Fruit fly (Drosophila melanogaster) whole organism, wandering third instar larva: ENCODE results near the gene MED27.

Experiments
- Abd-B ChIP-seq: fragments of >200 bp; optimal IDR thresholded peaks from 2 replicates; lab custom pipeline; 2017; ENCODE audit warnings: missing biosample characterization, missing genetic modification characterization
- CG32264 ChIP-seq: fragments of 200-800 bp; sonication (Bioruptor generic); optimal IDR thresholded peaks from 2 replicates; lab custom pipeline; 2016; ENCODE audit warnings: missing biosample characterization, missing genetic modification characterization
- CG9705 ChIP-seq: fragments of 200-800 bp; sonication (Bioruptor generic); optimal IDR thresholded peaks from 2 replicates; lab custom pipeline; 2018; ENCODE audit warnings: missing biosample characterization, mild to moderate bottlenecking, missing genetic modification characterization
- CrebA ChIP-seq: fragments of 200-800 bp; sonication (Bioruptor generic); optimal IDR thresholded peaks from 2 replicates; lab custom pipeline; 2016; ENCODE audit warnings: missing biosample characterization, mild to moderate bottlenecking, missing genetic modification characterization, borderline replicate concordance
- Dfd ChIP-seq: fragments of >200 bp; optimal IDR thresholded peaks from 2 replicates; lab custom pipeline; 2017; ENCODE audit warnings: missing biosample characterization, missing genetic modification characterization
- Dif ChIP-seq: fragments of 200-275, 200-300 bp; sonication (Bioruptor generic); optimal IDR thresholded peaks from 2 replicates; lab custom pipeline; 2018; ENCODE audit warnings: missing biosample characterization, missing genetic modification characterization; ENCODE audit not compliant: partially characterized antibody
- GATAd ChIP-seq: sonication (Bioruptor generic); optimal IDR thresholded peaks from 2 replicates; lab custom pipeline; 2016; ENCODE audit warnings: missing biosample characterization, missing genetic modification characterization
- HLH106 ChIP-seq: fragments of 200-800 bp; optimal IDR thresholded peaks from 3 replicates; lab custom pipeline; 2019; ENCODE audit warnings: missing biosample characterization, mild to moderate bottlenecking, missing genetic modification characterization, moderate library complexity
- Hnf4 ChIP-seq: fragments of 200-800 bp; sonication (Bioruptor generic); optimal IDR thresholded peaks from 2 replicates; lab custom pipeline; 2016; ENCODE audit warnings: missing biosample characterization, mild to moderate bottlenecking, missing genetic modification characterization
- Hr78 ChIP-seq: fragments of >200 bp; optimal IDR thresholded peaks from 2 replicates; lab custom pipeline; 2017; ENCODE audit warnings: missing biosample characterization, missing genetic modification characterization
- Hr83 ChIP-seq: fragments of 200-300 bp; sonication (Bioruptor generic); optimal IDR thresholded peaks from 2 replicates; lab custom pipeline; 2016; ENCODE audit warnings: missing biosample characterization, mild to moderate bottlenecking, missing genetic modification characterization, moderate library complexity; ENCODE audit not compliant: poor library complexity, severe bottlenecking
- Jra ChIP-seq: sonication (Bioruptor generic); optimal IDR thresholded peaks from 2 replicates; lab custom pipeline; 2016; ENCODE audit warnings: missing biosample characterization, missing genetic modification characterization
- Mio ChIP-seq: sonication (Bioruptor generic); optimal IDR thresholded peaks from 2 replicates; lab custom pipeline; 2016; ENCODE audit warnings: missing biosample characterization, missing genetic modification characterization
- Myc ChIP-seq: fragments of >200 bp; optimal IDR thresholded peaks from 2 replicates; lab custom pipeline; 2017
- N ChIP-seq: fragments of >200 bp; optimal IDR thresholded peaks from 2 replicates; lab custom pipeline; 2018; ENCODE audit warnings: missing biosample characterization, missing external identifiers, missing genetic modification characterization
- OdsH ChIP-seq: fragments of 200-800 bp; sonication (Bioruptor generic); optimal IDR thresholded peaks from 2 replicates; lab custom pipeline; 2016; ENCODE audit warnings: missing biosample characterization, mild to moderate bottlenecking, missing genetic modification characterization
- Rel ChIP-seq, 2 experiments: fragments of 200-800 bp; sonication (Bioruptor generic) in 1 of 2; optimal IDR thresholded peaks; 2 replicates in 1 of 2; 3 replicates in 1 of 2; lab custom pipeline; 2016 to 2019; ENCODE audit warnings: mild to moderate bottlenecking in 2 of 2, missing biosample characterization in 2 of 2, missing genetic modification characterization in 2 of 2, moderate library complexity in 1 of 2
- Sp1 ChIP-seq: fragments of 200-800 bp; sonication (Bioruptor generic); optimal IDR thresholded peaks from 3 replicates; lab custom pipeline; 2019; ENCODE audit warnings: missing biosample characterization, mild to moderate bottlenecking, missing genetic modification characterization, moderate library complexity
- Vsx2 ChIP-seq: fragments of 200-300, 225-300 bp; sonication (Bioruptor generic); optimal IDR thresholded peaks from 2 replicates; lab custom pipeline; 2018; ENCODE audit warnings: missing biosample characterization, missing genetic modification characterization; ENCODE audit not compliant: partially characterized antibody
- br ChIP-seq: fragments of 200-800 bp; sonication (Bioruptor generic); optimal IDR thresholded peaks from 2 replicates; lab custom pipeline; 2016; ENCODE audit warnings: missing biosample characterization, missing genetic modification characterization
- brk ChIP-seq: fragments of 200-800 bp; sonication (Bioruptor generic); optimal IDR thresholded peaks from 2 replicates; lab custom pipeline; 2016; ENCODE audit warnings: missing biosample characterization, mild to moderate bottlenecking, missing genetic modification characterization
- dl ChIP-seq, 2 experiments: fragments of 175-275, 200-275 bp in 1 of 2; fragments of 200-275 bp in 1 of 2; sonication (Bioruptor generic); optimal IDR thresholded peaks; lab custom pipeline; 2018; ENCODE audit warnings: mild to moderate bottlenecking in 2 of 2, missing biosample characterization in 2 of 2, missing genetic modification characterization in 2 of 2, moderate library complexity in 2 of 2; ENCODE audit not compliant: partially characterized antibody in 2 of 2, insufficient read depth in 1 of 2
- dmrt93B ChIP-seq: fragments of 200-800 bp; sonication (Bioruptor generic); optimal IDR thresholded peaks from 2 replicates; lab custom pipeline; 2018; ENCODE audit warnings: missing biosample characterization, mild to moderate bottlenecking, missing genetic modification characterization
- dsf ChIP-seq: sonication (Bioruptor generic); optimal IDR thresholded peaks from 2 replicates; lab custom pipeline; 2016; ENCODE audit warnings: missing biosample characterization, missing genetic modification characterization, borderline replicate concordance
- ey ChIP-seq: fragments of 200-800 bp; sonication (Bioruptor generic); optimal IDR thresholded peaks from 2 replicates; lab custom pipeline; 2016; ENCODE audit warnings: missing biosample characterization, missing genetic modification characterization
- foxo ChIP-seq, 2 experiments: fragments of 200-800 bp; sonication (Bioruptor generic); optimal IDR thresholded peaks; 2 replicates in 1 of 2; 3 replicates in 1 of 2; lab custom pipeline; 2016 to 2017; ENCODE audit warnings: missing biosample characterization in 2 of 2, missing genetic modification characterization in 2 of 2
- fru ChIP-seq: fragments of 200-800 bp; sonication (Bioruptor generic); optimal IDR thresholded peaks from 3 replicates; lab custom pipeline; 2016; ENCODE audit warnings: missing biosample characterization, mild to moderate bottlenecking, missing genetic modification characterization
- h ChIP-seq: fragments of 200-800 bp; sonication (Bioruptor generic); optimal IDR thresholded peaks from 3 replicates; lab custom pipeline; 2016; ENCODE audit warnings: missing biosample characterization, mild to moderate bottlenecking, missing genetic modification characterization
- jim ChIP-seq: fragments of 175-275, 200-325 bp; sonication (Bioruptor generic); optimal IDR thresholded peaks from 2 replicates; lab custom pipeline; 2016; ENCODE audit warnings: missing biosample characterization, mild to moderate bottlenecking, missing genetic modification characterization
- lola ChIP-seq: fragments of >200 bp; optimal IDR thresholded peaks from 2 replicates; lab custom pipeline; 2017; ENCODE audit warnings: missing biosample characterization, missing genetic modification characterization
- pan ChIP-seq: fragments of >200 bp; optimal IDR thresholded peaks from 2 replicates; lab custom pipeline; 2017
- psq ChIP-seq: fragments of 200-800 bp; sonication (Bioruptor generic); optimal IDR thresholded peaks from 3 replicates; lab custom pipeline; 2017; ENCODE audit warnings: missing biosample characterization, mild to moderate bottlenecking, missing genetic modification characterization, moderate library complexity
- rgr ChIP-seq: fragments of 200-800 bp; sonication (Bioruptor generic); optimal IDR thresholded peaks from 3 replicates; lab custom pipeline; 2016; ENCODE audit warnings: missing biosample characterization, mild to moderate bottlenecking, missing genetic modification characterization
- sage ChIP-seq: fragments of 200-800 bp; sonication (Bioruptor generic); optimal IDR thresholded peaks from 2 replicates; lab custom pipeline; 2016; ENCODE audit warnings: missing biosample characterization, mild to moderate bottlenecking, missing genetic modification characterization
- sv ChIP-seq: fragments of 200-800 bp; sonication (Bioruptor generic); optimal IDR thresholded peaks from 3 replicates; lab custom pipeline; 2016; ENCODE audit warnings: missing biosample characterization, missing genetic modification characterization
- tai ChIP-seq: sonication (Bioruptor generic); optimal IDR thresholded peaks from 2 replicates; lab custom pipeline; 2016; ENCODE audit warnings: missing biosample characterization, missing genetic modification characterization
- usp ChIP-seq: fragments of >200 bp; optimal IDR thresholded peaks from 2 replicates; lab custom pipeline; 2017; ENCODE audit warnings: missing biosample characterization, missing genetic modification characterization
- woc ChIP-seq: sonication (Bioruptor generic); optimal IDR thresholded peaks from 2 replicates; lab custom pipeline; 2016; ENCODE audit warnings: missing biosample characterization, mild to moderate bottlenecking, missing genetic modification characterization

The MED27 gene

dm6 chr3R:5612372-5613113 is 42.4 kb upstream of the MED27 start, which contains the start of gene Rga:
Rga (minus strand) TSS chr3R:5613112.
- TF ChIP-seq tai (GFP tag; lab: Kevin White, UChicago) (no peak), psq (GFP tag; lab: Kevin White, UChicago) (peak; percentile 24), fru (GFP tag; lab: Kevin White, UChicago) (peak; percentile 13), Dif (GFP tag; lab: Kevin White, UChicago) (peak; percentile 38), CrebA (GFP tag; lab: Kevin White, UChicago) (no peak), N (GFP tag; lab: Kevin White, UChicago) (peak; percentile 6), woc (no peak)

DNA sequence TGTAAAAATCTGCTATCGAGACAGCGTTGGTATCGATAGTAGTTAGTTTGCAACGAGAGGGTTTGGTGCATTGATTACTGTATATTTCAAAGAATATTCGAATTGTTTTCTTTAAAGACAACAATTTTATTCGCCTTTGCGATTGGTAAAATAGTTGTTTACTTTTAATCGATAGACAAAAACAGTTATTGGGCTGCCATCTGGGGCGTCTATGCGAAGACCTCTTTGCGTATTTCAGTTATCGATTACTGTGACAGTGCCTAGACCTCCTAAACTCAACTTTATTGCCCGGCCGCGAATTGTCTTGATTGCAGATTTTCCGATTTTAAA is 41.9 kb upstream of the MED27 start, which contains the start of gene Atu:
Gene Atu (plus strand): TSS at position 245 of the 330 bp plus-strand sequence.
- TF ChIP-seq dsf (GFP tag; lab: Kevin White, UChicago), result no peak
- TF ChIP-seq pan (lab: Kevin White, UChicago), result no peak
- TF ChIP-seq Vsx2, result no peak
- no peak for TF ChIP-seq sage (GFP tag; lab: Kevin White, UChicago)
- TF ChIP-seq woc, result no peak
- no peak for TF ChIP-seq Hr83 (GFP tag; lab: Kevin White, UChicago)
- peak; percentile 68 for TF ChIP-seq Dif (GFP tag; lab: Kevin White, UChicago)
- TF ChIP-seq dmrt93B (GFP tag; lab: Kevin White, UChicago), result no peak
- TF ChIP-seq Jra, result peak; percentile 58
- no peak for TF ChIP-seq Dfd (GFP tag; lab: Kevin White, UChicago)
- TF ChIP-seq HLH106 (tag; lab: Kevin White, UChicago), result peak; percentile 31
- no peak for TF ChIP-seq Mio (GFP tag; lab: Kevin White, UChicago)
- TF ChIP-seq Rel (GFP tag; optimal IDR thresholded peaks at IDR 0.05; lab: Kevin White, UChicago), result no peak
- TF ChIP-seq Rel (tag; optimal IDR thresholded peaks at IDR 0.05; lab: Kevin White, UChicago), result peak; percentile 16
- TF ChIP-seq dl (GFP tag; optimal IDR thresholded peaks at IDR 0.05; lab: Kevin White, UChicago; ENCODE audit: insufficient read depth in 1 of 2, partially characterized antibody in 2 of 2), result no peak
- TF ChIP-seq GATAd (GFP tag; lab: Kevin White, UChicago), result no peak
- TF ChIP-seq jim (GFP tag; lab: Kevin White, UChicago), result no peak
- TF ChIP-seq ey (GFP tag; lab: Kevin White, UChicago), result peak; percentile 3
- no peak for TF ChIP-seq CG9705
- TF ChIP-seq br (GFP tag; lab: Kevin White, UChicago), result no peak
- TF ChIP-seq psq (GFP tag; lab: Kevin White, UChicago), result no peak
- TF ChIP-seq fru (GFP tag; lab: Kevin White, UChicago), result peak; percentile 43
- no peak for TF ChIP-seq OdsH (GFP tag; lab: Kevin White, UChicago)
- TF ChIP-seq CG32264 (GFP tag; lab: Kevin White, UChicago), result no peak
- no peak for TF ChIP-seq Hr78 (GFP tag; lab: Kevin White, UChicago)
- TF ChIP-seq tai (GFP tag; lab: Kevin White, UChicago), result no peak
- no peak for TF ChIP-seq Sp1 (GFP tag; lab: Kevin White, UChicago)
- TF ChIP-seq foxo (GFP tag; optimal IDR thresholded peaks at IDR 0.05; lab: Kevin White, UChicago), result peak in 1 of 2 experiments; percentile 45
- no peak for TF ChIP-seq Myc
- peak; percentile 53 for TF ChIP-seq h
- TF ChIP-seq usp (GFP tag; lab: Kevin White, UChicago), result no peak
- TF ChIP-seq brk (GFP tag; lab: Kevin White, UChicago), result no peak
- TF ChIP-seq N (GFP tag; lab: Kevin White, UChicago), result no peak
- no peak for TF ChIP-seq CrebA (GFP tag; lab: Kevin White, UChicago)
- TF ChIP-seq Abd-B, result no peak
- peak; percentile 29 for TF ChIP-seq sv
- TF ChIP-seq rgr (GFP tag; lab: Kevin White, UChicago), result peak; percentile 65
- TF ChIP-seq Hnf4 (GFP tag; lab: Kevin White, UChicago), result peak; percentile 51
- no peak for TF ChIP-seq lola
- TF ChIP-seq, all 38 proteins: peak for 11
